Worm (Caenorhabditis elegans): ENCODE data around the gene taf-7.2.

Gene taf-7.2

ce11 chrIII:12665500-12665907 is 7.7 kb downstream of the taf-7.2 start (continued):
- TF ChIP-seq swsn-7 (tag; optimal IDR thresholded peaks at IDR 0.05), result peak; percentile 12
- TF ChIP-seq nhr-19 (GFP tag; conservative IDR thresholded peaks at IDR 0.05), result peak; percentile 49
- TF ChIP-seq lsy-2 (tag; optimal IDR thresholded peaks at IDR 0.05), result peak in 1 of 2 experiments; percentile 41
- peak; percentile 39; the same call in 1 of the 2 replicates for TF ChIP-seq ceh-88 (GFP tag; IDR thresholded peaks at IDR 0.05)
- TF ChIP-seq rnt-1 (tag; optimal IDR thresholded peaks at IDR 0.05), result peak; percentile 15
- peak in 1 of 2 experiments; percentile 41 for TF ChIP-seq mdl-1 (tag; optimal IDR thresholded peaks at IDR 0.05)
- TF ChIP-seq mep-1 (tag; optimal IDR thresholded peaks at IDR 0.05), result peak; percentile 13
- peak; percentile 24 for TF ChIP-seq egl-13 (tag; optimal IDR thresholded peaks at IDR 0.05)
- peak; percentile 87 for TF ChIP-seq lin-14 (GFP tag; optimal IDR thresholded peaks at IDR 0.05)
- TF ChIP-seq snu-23 (GFP tag; optimal IDR thresholded peaks at IDR 0.05), result peak; percentile 72
- peak; percentile 31 for TF ChIP-seq irx-1 (tag; optimal IDR thresholded peaks at IDR 0.05)

- TF ChIP-seq efl-1 (optimal IDR thresholded peaks at IDR 0.05) (no peak), efl-1 (GFP tag; optimal IDR thresholded peaks at IDR 0.05 in 1 of 2) (peak in 1 of 2 experiments; percentile 22), blmp-1 (tag; optimal IDR thresholded peaks at IDR 0.05) (peak; percentile 65), nhr-28 (tag; optimal IDR thresholded peaks at IDR 0.05) (no peak), mab-9 (GFP tag; IDR thresholded peaks at IDR 0.05) (no peak), egl-13 (tag; optimal IDR thresholded peaks at IDR 0.05) (no peak), unc-98 (GFP tag; IDR thresholded peaks at IDR 0.05) (no peak), nhr-47 (tag; optimal IDR thresholded peaks at IDR 0.05) (no peak), fkh-8 (tag; optimal IDR thresholded peaks at IDR 0.05) (no peak)
Observed at ce11 chrIII:12662186-12662585, 11.0 kb downstream of the taf-7.2 start, which contains the start of gene tpst-1. tpst-1 (minus strand) TSS chrIII:12662286.

ce11 chrIII:12658649-12659048 is 14.6 kb downstream of the taf-7.2 start:
- no peak for TF ChIP-seq unc-130 (tag; optimal IDR thresholded peaks at IDR 0.05)
- TF ChIP-seq nhr-47 (tag; optimal IDR thresholded peaks at IDR 0.05), result no peak
- no peak for TF ChIP-seq fos-1 (tag; optimal IDR thresholded peaks at IDR 0.05)
- TF ChIP-seq xbp-1 (tag; optimal IDR thresholded peaks at IDR 0.05), result no peak
- TF ChIP-seq fkh-4 (tag; optimal IDR thresholded peaks at IDR 0.05; ENCODE audit: borderline replicate concordance), result no peak
- TF ChIP-seq elt-3 (tag; optimal IDR thresholded peaks at IDR 0.05), result no peak
- no peak for TF ChIP-seq ztf-11 (tag; optimal IDR thresholded peaks at IDR 0.05)
- TF ChIP-seq lin-14 (GFP tag; optimal IDR thresholded peaks at IDR 0.05), result no peak
- no peak for TF ChIP-seq ceh-63 (GFP tag; optimal IDR thresholded peaks at IDR 0.05)
- no peak for TF ChIP-seq nhr-12 (tag; optimal IDR thresholded peaks at IDR 0.05)
- no peak for TF ChIP-seq hlh-17 (GFP tag; optimal IDR thresholded peaks at IDR 0.05; ENCODE audit: borderline replicate concordance)
- no peak for TF ChIP-seq sup-37 (GFP tag; optimal IDR thresholded peaks at IDR 0.05)
- no peak for TF ChIP-seq nhr-11 (tag; optimal IDR thresholded peaks at IDR 0.05)
- TF ChIP-seq irx-1 (tag; optimal IDR thresholded peaks at IDR 0.05), result no peak
- no peak for TF ChIP-seq nhr-77 (tag; optimal IDR thresholded peaks at IDR 0.05)
- TF ChIP-seq ces-1 (GFP tag; optimal IDR thresholded peaks at IDR 0.05), result no peak
- TF ChIP-seq unc-62 (GFP tag; optimal IDR thresholded peaks at IDR 0.05), result no peak
- no peak for TF ChIP-seq vab-15 (tag; optimal IDR thresholded peaks at IDR 0.05)
- no peak for TF ChIP-seq ceh-8 (GFP tag; optimal IDR thresholded peaks at IDR 0.05)
- TF ChIP-seq pqm-1 (tag; optimal IDR thresholded peaks at IDR 0.05), result no peak

ce11 chrIII:12652609-12653008 is 20.6 kb downstream of the taf-7.2 start:
- TF ChIP-seq zip-4 (GFP tag; optimal IDR thresholded peaks at IDR 0.05), result no peak
- TF ChIP-seq dpl-1 (GFP tag; optimal IDR thresholded peaks at IDR 0.05), result no peak
- TF ChIP-seq vab-15 (tag; optimal IDR thresholded peaks at IDR 0.05), result no peak
- no peak for TF ChIP-seq nhr-28 (tag; optimal IDR thresholded peaks at IDR 0.05)
- no peak for TF ChIP-seq ceh-63 (GFP tag; optimal IDR thresholded peaks at IDR 0.05)
- TF ChIP-seq nhr-12 (tag; optimal IDR thresholded peaks at IDR 0.05), result no peak
- TF ChIP-seq nhr-84 (tag; optimal IDR thresholded peaks at IDR 0.05), result no peak

Data from whole organism, L1 larva.